Worm (Caenorhabditis elegans) whole organism, mixed stage, embryonic: ENCODE data around the gene F48F5.6.

ENCODE experiments used
- M03D4.4 ChIP-seq: sonication (generic microtip); optimal IDR thresholded peaks from 2 replicates; lab custom pipeline; 2017; ENCODE audit warnings: mild to moderate bottlenecking, missing genetic modification characterization, missing compliant biosample characterization
- bed-3 ChIP-seq: fragments of 200-800 bp; sonication (Bioruptor generic); optimal IDR thresholded peaks from 3 replicates; lab custom pipeline; 2018; ENCODE audit warnings: mild to moderate bottlenecking, missing genetic modification characterization, moderate library complexity, missing compliant biosample characterization
- blmp-1 ChIP-seq: fragments of 150-350 bp; optimal IDR thresholded peaks from 2 replicates; lab custom pipeline; 2014; ENCODE audit warnings: missing biosample characterization, missing genetic modification characterization
- ceh-39 ChIP-seq: fragments of 150-350 bp; optimal IDR thresholded peaks from 2 replicates; lab custom pipeline; 2014; ENCODE audit warnings: missing biosample characterization, missing genetic modification characterization
- ceh-43 ChIP-seq: fragments of 200-800 bp; sonication (Bioruptor generic); optimal IDR thresholded peaks from 2 replicates; lab custom pipeline; 2018; ENCODE audit warnings: mild to moderate bottlenecking, missing genetic modification characterization, moderate library complexity, missing compliant biosample characterization
- ceh-83 ChIP-seq: fragments of 200-800 bp; sonication (Bioruptor generic); optimal IDR thresholded peaks from 2 replicates; lab custom pipeline; 2018; ENCODE audit warnings: mild to moderate bottlenecking, missing genetic modification characterization, missing compliant biosample characterization
- ces-1 ChIP-seq: fragments of 150-350 bp; optimal IDR thresholded peaks from 2 replicates; lab custom pipeline; 2014; ENCODE audit warnings: missing biosample characterization, missing genetic modification reagents, missing genetic modification characterization
- cnd-1 ChIP-seq: fragments of 200-800 bp; sonication (Bioruptor generic); optimal IDR thresholded peaks from 2 replicates; lab custom pipeline; 2018; ENCODE audit warnings: mild to moderate bottlenecking, missing genetic modification characterization, missing compliant biosample characterization
- drap-1 ChIP-seq: fragments of 200-800 bp; sonication (Bioruptor generic); optimal IDR thresholded peaks from 3 replicates; lab custom pipeline; 2018; ENCODE audit warnings: mild to moderate bottlenecking, missing genetic modification characterization, missing compliant biosample characterization
- elt-1 ChIP-seq: sonication (generic microtip); optimal IDR thresholded peaks from 2 replicates; lab custom pipeline; 2017; ENCODE audit warnings: missing genetic modification characterization, mild to moderate bottlenecking, missing compliant biosample characterization, antibody characterized with exemption, moderate library complexity, borderline replicate concordance; ENCODE audit not compliant: insufficient read depth
- elt-3 ChIP-seq: fragments of 150-350 bp; optimal IDR thresholded peaks from 2 replicates; lab custom pipeline; 2014; ENCODE audit warnings: missing biosample characterization, missing genetic modification characterization
- flh-1 ChIP-seq: fragments of 200-800 bp; sonication (Bioruptor generic); optimal IDR thresholded peaks from 2 replicates; lab custom pipeline; 2018; ENCODE audit warnings: mild to moderate bottlenecking, missing genetic modification characterization, moderate library complexity, missing compliant biosample characterization
- ham-2 ChIP-seq: fragments of 200-800 bp; sonication (Bioruptor generic); optimal IDR thresholded peaks from 2 replicates; lab custom pipeline; 2018; ENCODE audit warnings: mild to moderate bottlenecking, missing genetic modification characterization, missing compliant biosample characterization
- hlh-1 ChIP-seq: fragments of 150-350 bp; optimal IDR thresholded peaks from 2 replicates; lab custom pipeline; 2014; ENCODE audit warnings: missing biosample characterization, missing genetic modification reagents, missing genetic modification characterization
- lin-13 ChIP-seq: fragments of 150-350 bp; optimal IDR thresholded peaks from 2 replicates; lab custom pipeline; 2014; ENCODE audit warnings: missing biosample characterization, missing genetic modification characterization
- lin-32 ChIP-seq: fragments of 200-800 bp; sonication (Bioruptor generic); optimal IDR thresholded peaks from 2 replicates; lab custom pipeline; 2018; ENCODE audit warnings: mild to moderate bottlenecking, missing genetic modification characterization, missing compliant biosample characterization
- lsy-2 ChIP-seq: fragments of 150-350 bp; optimal IDR thresholded peaks from 2 replicates; lab custom pipeline; 2014; ENCODE audit warnings: missing biosample characterization, missing genetic modification characterization
- mab-5 ChIP-seq: fragments of 150-350 bp; optimal IDR thresholded peaks from 2 replicates; lab custom pipeline; 2014; ENCODE audit warnings: missing biosample characterization, missing genetic modification characterization
- mep-1 ChIP-seq: fragments of 150-350 bp; optimal IDR thresholded peaks from 2 replicates; lab custom pipeline; 2017; ENCODE audit warnings: missing biosample characterization, missing genetic modification reagents, missing genetic modification characterization, inconsistent platforms
- mls-2 ChIP-seq: sonication (generic microtip); optimal IDR thresholded peaks from 2 replicates; lab custom pipeline; 2016; ENCODE audit warnings: mild to moderate bottlenecking, missing genetic modification characterization, moderate library complexity, missing compliant biosample characterization
- nhr-12 ChIP-seq: fragments of 150-350 bp; optimal IDR thresholded peaks from 2 replicates; lab custom pipeline; 2014; ENCODE audit warnings: missing biosample characterization, missing genetic modification characterization
- nhr-2 ChIP-seq: fragments of 150-350 bp; optimal IDR thresholded peaks from 2 replicates; lab custom pipeline; 2014; ENCODE audit warnings: missing biosample characterization, missing genetic modification characterization
- nhr-237 ChIP-seq: fragments of 150-350 bp; optimal IDR thresholded peaks from 2 replicates; lab custom pipeline; 2014; ENCODE audit warnings: missing biosample characterization, missing genetic modification characterization
- nhr-28 ChIP-seq: fragments of 150-350 bp; optimal IDR thresholded peaks from 2 replicates; lab custom pipeline; 2014; ENCODE audit warnings: missing biosample characterization, missing genetic modification characterization
- nhr-76 ChIP-seq: sonication (generic microtip); optimal IDR thresholded peaks from 2 replicates; lab custom pipeline; 2017; ENCODE audit warnings: missing biosample characterization, missing genetic modification characterization
- pha-4 ChIP-seq: fragments of 150-350 bp; optimal IDR thresholded peaks from 2 replicates; lab custom pipeline; 2018; ENCODE audit warnings: missing biosample characterization, missing genetic modification reagents, missing genetic modification characterization
- sem-2 ChIP-seq: fragments of 200-800 bp; sonication (Bioruptor generic); optimal IDR thresholded peaks from 2 replicates; lab custom pipeline; 2018; ENCODE audit warnings: mild to moderate bottlenecking, missing genetic modification characterization, missing compliant biosample characterization
- snpc-4 ChIP-seq: fragments of 150-350 bp; optimal IDR thresholded peaks from 2 replicates; lab custom pipeline; 2014; ENCODE audit warnings: missing biosample characterization, missing genetic modification characterization
- sptf-1 ChIP-seq: sonication (generic microtip); optimal IDR thresholded peaks from 2 replicates; lab custom pipeline; 2017; ENCODE audit warnings: mild to moderate bottlenecking, missing genetic modification characterization, moderate library complexity, missing compliant biosample characterization
- tbx-8 ChIP-seq: fragments of 200-800 bp; sonication (Bioruptor generic); optimal IDR thresholded peaks from 2 replicates; lab custom pipeline; 2018; ENCODE audit warnings: mild to moderate bottlenecking, missing genetic modification characterization, moderate library complexity, missing compliant biosample characterization
- unc-120 ChIP-seq: sonication (generic microtip); optimal IDR thresholded peaks from 2 replicates; lab custom pipeline; 2017; ENCODE audit warnings: missing genetic modification characterization, missing compliant biosample characterization; ENCODE audit not compliant: poor library complexity, severe bottlenecking
- unc-39 ChIP-seq: fragments of 150-350 bp; optimal IDR thresholded peaks from 2 replicates; lab custom pipeline; 2014; ENCODE audit warnings: missing biosample characterization, missing genetic modification characterization
- unc-62 ChIP-seq: fragments of 150-350 bp; optimal IDR thresholded peaks from 2 replicates; lab custom pipeline; 2014; ENCODE audit warnings: missing biosample characterization, missing genetic modification reagents, missing genetic modification characterization
- zip-8 ChIP-seq: fragments of 150-350 bp; optimal IDR thresholded peaks from 2 replicates; lab custom pipeline; 2014; ENCODE audit warnings: missing biosample characterization, missing genetic modification characterization
- ztf-11 ChIP-seq: fragments of 150-350 bp; optimal IDR thresholded peaks from 2 replicates; lab custom pipeline; 2014; ENCODE audit warnings: missing biosample characterization, missing genetic modification characterization

The F48F5.6 gene

DNA sequence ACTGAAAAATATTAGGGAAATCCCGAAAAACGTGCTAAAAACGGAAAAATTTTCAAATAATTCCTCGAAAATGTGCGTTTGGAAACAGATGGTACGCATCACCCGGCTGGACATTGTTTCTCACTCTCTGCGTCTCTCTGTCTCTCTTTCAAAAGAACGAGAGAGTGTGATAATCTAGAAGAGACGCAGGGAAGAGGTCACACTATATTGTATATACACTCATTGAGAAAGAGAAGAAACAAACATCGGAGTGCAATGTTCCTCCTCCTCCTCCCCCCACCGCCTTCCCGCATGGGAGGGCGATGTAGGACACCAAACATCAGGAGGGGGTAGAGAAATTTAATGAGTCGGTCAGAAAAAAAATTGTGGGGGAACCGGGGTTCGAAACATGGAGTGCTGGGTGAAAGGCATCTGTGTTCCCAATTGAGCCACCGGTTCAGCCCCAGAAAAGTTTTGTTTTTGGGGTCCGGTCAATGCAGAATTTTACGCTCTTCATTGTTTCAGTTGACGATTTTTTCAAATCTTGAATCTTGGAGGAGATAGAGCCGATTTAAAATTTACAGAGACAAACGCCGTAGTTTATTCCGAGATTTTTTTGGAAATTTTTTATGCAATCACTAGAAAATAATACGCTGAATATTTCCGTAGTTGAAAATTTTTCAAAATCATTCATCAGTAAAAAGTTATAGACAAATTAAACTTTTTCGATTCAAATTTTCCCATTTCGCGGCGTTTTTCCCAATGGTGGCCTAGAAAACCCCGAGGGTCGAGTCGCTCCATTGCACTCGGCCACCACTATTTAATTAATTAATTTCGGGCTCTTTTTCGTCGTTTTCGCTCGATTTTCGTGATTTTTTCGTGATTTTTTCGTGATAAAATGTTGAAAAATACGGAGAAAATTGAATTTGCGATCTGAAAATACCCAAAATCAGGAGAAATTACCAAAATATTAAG, 28.5 kb downstream of the F48F5.6 start:
- TF ChIP-seq ceh-39 (tag; lab: Kevin White, UChicago) (no peak), hlh-1 (tag; lab: Kevin White, UChicago) (no peak), elt-3 (tag; lab: Kevin White, UChicago) (no peak), flh-1 (GFP tag; lab: Kevin White, UChicago) (no peak), mls-2 (peak; percentile 37), M03D4.4 (tag; lab: Kevin White, UChicago) (peak; percentile 35), mep-1 (tag; lab: Kevin White, UChicago) (peak; percentile 63), lin-32 (GFP tag; lab: Kevin White, UChicago) (peak; percentile 68), mab-5 (no peak), ztf-11 (tag; lab: Kevin White, UChicago) (no peak), cnd-1 (tag; lab: Kevin White, UChicago) (peak; percentile 87), ceh-43 (GFP tag; lab: Kevin White, UChicago) (no peak), sptf-1 (tag; lab: Kevin White, UChicago) (peak; percentile 61), nhr-76 (tag; lab: Kevin White, UChicago) (no peak), nhr-237 (tag; lab: Kevin White, UChicago) (peak; percentile 32), unc-39 (tag; lab: Kevin White, UChicago) (no peak), tbx-8 (no peak), drap-1 (GFP tag; lab: Kevin White, UChicago) (peak; percentile 6), unc-62 (GFP tag; lab: Kevin White, UChicago) (peak; percentile 32), zip-8 (no peak), nhr-28 (tag; lab: Kevin White, UChicago) (no peak), bed-3 (GFP tag; lab: Kevin White, UChicago) (no peak), elt-1 (tag; lab: Kevin White, UChicago) (no peak), ces-1 (peak; percentile 80), blmp-1 (tag; lab: Kevin White, UChicago) (no peak), nhr-2 (tag; lab: Kevin White, UChicago) (peak; percentile 45), snpc-4 (tag; lab: Kevin White, UChicago) (no peak), unc-120 (peak; percentile 69), ham-2 (GFP tag; lab: Kevin White, UChicago) (no peak), nhr-12 (tag; lab: Kevin White, UChicago) (no peak), ceh-83 (GFP tag; lab: Kevin White, UChicago) (no peak), sem-2 (no peak), lin-13 (tag; lab: Kevin White, UChicago) (no peak), pha-4 (tag; lab: Kevin White, UChicago) (peak; percentile 76), lsy-2 (tag; lab: Kevin White, UChicago) (peak; percentile 42)

DNA sequence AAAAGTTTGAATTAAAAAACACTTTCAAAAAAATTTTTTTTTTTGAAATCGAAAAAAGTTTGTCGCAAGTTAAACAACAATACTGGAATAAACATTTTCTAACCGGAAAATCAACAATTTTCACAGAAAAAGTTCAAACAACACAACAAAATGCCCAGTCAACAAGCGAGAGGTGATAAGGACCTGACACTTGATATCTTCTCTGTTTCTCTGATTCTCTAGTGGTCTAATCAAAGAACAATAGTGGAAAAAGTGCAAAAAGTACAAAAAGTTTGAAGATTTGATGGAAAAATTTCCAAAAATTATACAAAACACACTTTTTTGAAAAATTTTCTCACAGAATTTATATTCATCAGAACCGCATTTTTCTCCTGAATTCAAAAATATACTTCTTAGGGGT, 29.6 kb downstream of the F48F5.6 start:
- TF ChIP-seq ham-2 (GFP tag; lab: Kevin White, UChicago) (no peak), cnd-1 (tag; lab: Kevin White, UChicago) (no peak), mls-2 (no peak), ceh-83 (GFP tag; lab: Kevin White, UChicago) (no peak), blmp-1 (tag; lab: Kevin White, UChicago) (no peak), ceh-43 (GFP tag; lab: Kevin White, UChicago) (no peak), ceh-39 (tag; lab: Kevin White, UChicago) (no peak), nhr-2 (tag; lab: Kevin White, UChicago) (no peak)

- TF ChIP-seq unc-120 = no peak
- TF ChIP-seq flh-1 (GFP tag; lab: Kevin White, UChicago) = no peak
- peak; percentile 19 for TF ChIP-seq mep-1 (tag; lab: Kevin White, UChicago)
- peak; percentile 5 for TF ChIP-seq elt-1 (tag; lab: Kevin White, UChicago)
These were observed 30.2 kb downstream of the F48F5.6 start for ce11 chrV:20422738-20423137.
